Fruit fly (Drosophila melanogaster): ENCODE data around the gene TrxT.
A peak's percentile ranks its signal among the peaks of the same experiment; 100 is the strongest.

TrxT gene

DNA sequence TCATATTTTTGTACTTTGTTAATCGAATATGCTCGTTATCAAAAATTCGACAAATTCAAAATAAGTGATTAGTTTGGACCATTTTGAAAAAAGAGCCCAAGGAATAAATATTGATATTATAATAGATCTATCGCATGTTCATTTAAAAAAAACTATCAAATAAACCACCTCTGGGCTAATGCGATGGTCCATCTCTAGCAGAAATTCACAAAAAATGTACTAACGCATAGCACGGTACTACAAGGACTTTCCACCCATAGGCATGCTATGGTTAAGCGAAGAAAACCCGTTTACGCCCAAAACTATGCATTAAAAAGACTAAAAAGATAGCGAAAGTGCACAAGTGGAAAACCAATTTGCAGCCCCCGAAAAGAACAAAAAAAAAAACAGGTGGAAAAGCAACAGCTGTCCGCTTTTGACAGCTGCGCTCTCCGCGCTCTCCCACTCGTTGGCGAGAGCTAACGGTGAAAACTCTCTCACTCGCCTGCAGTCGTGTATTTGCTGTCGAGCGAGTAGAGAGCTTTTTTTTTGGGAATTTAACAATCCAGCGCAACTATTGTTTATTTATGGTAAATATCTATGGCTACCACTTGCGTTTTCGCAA, 20.7 kb upstream of the TrxT start, which contains the start of gene CanB (continued):
- TF ChIP-seq CG10654 (GFP tag; optimal IDR thresholded peaks at IDR 0.05) (no peak), CG9876 (GFP tag; optimal IDR thresholded peaks at IDR 0.05) (no peak), so (GFP tag; IDR thresholded peaks at IDR 0.05) (no peak), gcm2 (GFP tag; optimal IDR thresholded peaks at IDR 0.05) (no peak), B-H2 (GFP tag; optimal IDR thresholded peaks at IDR 0.05) (no peak), CG4707 (GFP tag; optimal IDR thresholded peaks at IDR 0.05) (no peak), CG31365 (tag; optimal IDR thresholded peaks at IDR 0.05) (no peak), E2f2 (GFP tag; IDR thresholded peaks at IDR 0.05) (peak; percentile 31), Scr (GFP tag; IDR thresholded peaks at IDR 0.05; ENCODE audit: partially characterized antibody) (peak; percentile 72), CG4730 (GFP tag; IDR thresholded peaks at IDR 0.05) (no peak), CG10321 (GFP tag; IDR thresholded peaks at IDR 0.05) (no peak), Mad (GFP tag; optimal IDR thresholded peaks at IDR 0.05) (no peak), CG12155 (GFP tag; optimal IDR thresholded peaks at IDR 0.05) (peak; percentile 32), Fer2 (tag; optimal IDR thresholded peaks at IDR 0.05) (no peak), CG3995 (GFP tag; optimal IDR thresholded peaks at IDR 0.05) (peak; percentile 38), CG2712 (tag; optimal IDR thresholded peaks at IDR 0.05) (peak; percentile 6), Hsf (GFP tag; optimal IDR thresholded peaks at IDR 0.05) (no peak), CG4404 (GFP tag; IDR thresholded peaks at IDR 0.05) (no peak), CG1832 (GFP tag; optimal IDR thresholded peaks at IDR 0.05) (no peak), CG17612 (GFP tag; IDR thresholded peaks at IDR 0.05) (no peak), HLH54F (GFP tag; optimal IDR thresholded peaks at IDR 0.05) (no peak), Sry-β (GFP tag; optimal IDR thresholded peaks at IDR 0.05) (no peak), bigmax (GFP tag; optimal IDR thresholded peaks at IDR 0.05) (no peak), Side (GFP tag; optimal IDR thresholded peaks at IDR 0.05) (no peak), Atf-2 (GFP tag; optimal IDR thresholded peaks at IDR 0.05) (no peak), sqz (GFP tag; optimal IDR thresholded peaks at IDR 0.05) (peak; percentile 40), CG14965 (GFP tag; optimal IDR thresholded peaks at IDR 0.05; ENCODE audit: borderline replicate concordance) (no peak), CG2875 (GFP tag; optimal IDR thresholded peaks at IDR 0.05) (no peak), Doc3 (GFP tag; IDR thresholded peaks at IDR 0.05; ENCODE audit: partially characterized antibody) (peak; percentile 55; the same call in 2 of the 3 replicates), CG31441 (GFP tag; IDR thresholded peaks at IDR 0.05) (no peak), onecut (GFP tag; IDR thresholded peaks at IDR 0.05) (no peak), zfh1 (GFP tag; IDR thresholded peaks at IDR 0.05) (no peak), Gsc (GFP tag; IDR thresholded peaks at IDR 0.05) (no peak), scrt (GFP tag; optimal IDR thresholded peaks at IDR 0.05) (peak; percentile 94), CG13296 (GFP tag; optimal IDR thresholded peaks at IDR 0.05) (no peak), CG2889 (GFP tag; IDR thresholded peaks at IDR 0.05) (no peak), crp (GFP tag; optimal IDR thresholded peaks at IDR 0.05) (peak in 1 of 2 experiments; percentile 46), sens (GFP tag) (peak; percentile 82), ttk (GFP tag; IDR thresholded peaks at IDR 0.05) (no peak), klu (GFP tag; IDR thresholded peaks at IDR 0.05) (no peak), insv (GFP tag; optimal IDR thresholded peaks at IDR 0.05) (no peak), Blimp-1 (GFP tag; optimal IDR thresholded peaks at IDR 0.05) (peak; percentile 66), vfl (GFP tag; optimal IDR thresholded peaks at IDR 0.05) (no peak), sug (tag; optimal IDR thresholded peaks at IDR 0.05) (no peak), salm (tag; optimal IDR thresholded peaks at IDR 0.05) (no peak), CG12391 (tag; optimal IDR thresholded peaks at IDR 0.05) (peak; percentile 26), Trl (optimal IDR thresholded peaks at IDR 0.05) (peak in 1 of 2 experiments; percentile 51), Trl (GFP tag; optimal IDR thresholded peaks at IDR 0.05) (no peak), CG10274 (GFP tag; optimal IDR thresholded peaks at IDR 0.05) (no peak), CG13287 (GFP tag; IDR thresholded peaks at IDR 0.05; ENCODE audit: partially characterized antibody) (peak; percentile 67), CG13894 (tag; optimal IDR thresholded peaks at IDR 0.05) (no peak)

Measured in whole organism, embryonic.